Fruit fly (Drosophila melanogaster) Kc167 (cell line): ENCODE data around the gene CSN1a.

ENCODE experiments used
- Myc ChIP-seq: fragments of >200 bp; optimal IDR thresholded peaks from 2 replicates; lab custom pipeline; 2017; ENCODE audit warnings: missing external identifiers
- h ChIP-seq: fragments of >200 bp; optimal IDR thresholded peaks from 3 replicates; lab custom pipeline; 2018; ENCODE audit warnings: missing external identifiers
- insv ChIP-seq: fragments of >200 bp; optimal IDR thresholded peaks from 3 replicates; lab custom pipeline; 2018; ENCODE audit warnings: missing external identifiers
- psq ChIP-seq: fragments of >200 bp; optimal IDR thresholded peaks from 2 replicates; lab custom pipeline; 2017; ENCODE audit warnings: missing external identifiers
- ttk ChIP-seq: sonication (Bioruptor generic); optimal IDR thresholded peaks from 2 replicates; lab custom pipeline; 2017; ENCODE audit warnings: missing external identifiers

DNA sequence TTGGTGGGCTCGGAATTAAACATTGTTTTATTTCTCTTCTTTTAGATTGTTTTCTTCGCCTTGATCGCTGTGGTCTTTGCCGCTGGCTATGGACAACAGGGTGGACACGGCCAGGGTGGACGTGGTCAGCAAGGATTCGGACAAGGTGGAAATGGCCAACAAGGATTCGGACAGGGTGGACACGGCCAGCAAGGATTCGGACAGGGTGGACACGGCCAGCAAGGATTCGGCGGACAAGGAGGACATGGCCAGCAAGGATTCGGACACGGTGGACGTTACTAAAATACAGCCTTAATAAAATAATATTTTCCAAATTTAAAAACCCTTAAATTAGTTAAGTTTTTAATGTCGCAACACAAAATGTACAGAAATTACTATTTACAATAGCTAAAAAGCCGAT lies 19.2 kb upstream of the CSN1a start:
- TF ChIP-seq Myc (lab: Kevin White, UChicago) (no peak), psq (lab: Kevin White, UChicago) (no peak), insv (lab: Kevin White, UChicago) (no peak), ttk (lab: Kevin White, UChicago) (no peak), h (lab: Kevin White, UChicago) (no peak)
